Fruit fly (Drosophila melanogaster) whole organism, wandering third instar larva: ENCODE results near the gene Josd.

Experiments
- Abd-B ChIP-seq: fragments of >200 bp; optimal IDR thresholded peaks from 2 replicates; lab custom pipeline; 2017; ENCODE audit warnings: missing biosample characterization, missing genetic modification characterization
- CrebA ChIP-seq: fragments of 200-800 bp; sonication (Bioruptor generic); optimal IDR thresholded peaks from 2 replicates; lab custom pipeline; 2016; ENCODE audit warnings: missing biosample characterization, mild to moderate bottlenecking, missing genetic modification characterization, borderline replicate concordance
- HLH106 ChIP-seq: fragments of 200-800 bp; optimal IDR thresholded peaks from 3 replicates; lab custom pipeline; 2019; ENCODE audit warnings: missing biosample characterization, mild to moderate bottlenecking, missing genetic modification characterization, moderate library complexity
- Hnf4 ChIP-seq: fragments of 200-800 bp; sonication (Bioruptor generic); optimal IDR thresholded peaks from 2 replicates; lab custom pipeline; 2016; ENCODE audit warnings: missing biosample characterization, mild to moderate bottlenecking, missing genetic modification characterization
- Sp1 ChIP-seq: fragments of 200-800 bp; sonication (Bioruptor generic); optimal IDR thresholded peaks from 3 replicates; lab custom pipeline; 2019; ENCODE audit warnings: missing biosample characterization, mild to moderate bottlenecking, missing genetic modification characterization, moderate library complexity
- br ChIP-seq: fragments of 200-800 bp; sonication (Bioruptor generic); optimal IDR thresholded peaks from 2 replicates; lab custom pipeline; 2016; ENCODE audit warnings: missing biosample characterization, missing genetic modification characterization
- dmrt93B ChIP-seq: fragments of 200-800 bp; sonication (Bioruptor generic); optimal IDR thresholded peaks from 2 replicates; lab custom pipeline; 2018; ENCODE audit warnings: missing biosample characterization, mild to moderate bottlenecking, missing genetic modification characterization
- dsf ChIP-seq: sonication (Bioruptor generic); optimal IDR thresholded peaks from 2 replicates; lab custom pipeline; 2016; ENCODE audit warnings: missing biosample characterization, missing genetic modification characterization, borderline replicate concordance
- ey ChIP-seq: fragments of 200-800 bp; sonication (Bioruptor generic); optimal IDR thresholded peaks from 2 replicates; lab custom pipeline; 2016; ENCODE audit warnings: missing biosample characterization, missing genetic modification characterization
- fru ChIP-seq: fragments of 200-800 bp; sonication (Bioruptor generic); optimal IDR thresholded peaks from 3 replicates; lab custom pipeline; 2016; ENCODE audit warnings: missing biosample characterization, mild to moderate bottlenecking, missing genetic modification characterization
- h ChIP-seq: fragments of 200-800 bp; sonication (Bioruptor generic); optimal IDR thresholded peaks from 3 replicates; lab custom pipeline; 2016; ENCODE audit warnings: missing biosample characterization, mild to moderate bottlenecking, missing genetic modification characterization
- pan ChIP-seq: fragments of >200 bp; optimal IDR thresholded peaks from 2 replicates; lab custom pipeline; 2017
- tai ChIP-seq: sonication (Bioruptor generic); optimal IDR thresholded peaks from 2 replicates; lab custom pipeline; 2016; ENCODE audit warnings: missing biosample characterization, missing genetic modification characterization
- usp ChIP-seq: fragments of >200 bp; optimal IDR thresholded peaks from 2 replicates; lab custom pipeline; 2017; ENCODE audit warnings: missing biosample characterization, missing genetic modification characterization

DNA sequence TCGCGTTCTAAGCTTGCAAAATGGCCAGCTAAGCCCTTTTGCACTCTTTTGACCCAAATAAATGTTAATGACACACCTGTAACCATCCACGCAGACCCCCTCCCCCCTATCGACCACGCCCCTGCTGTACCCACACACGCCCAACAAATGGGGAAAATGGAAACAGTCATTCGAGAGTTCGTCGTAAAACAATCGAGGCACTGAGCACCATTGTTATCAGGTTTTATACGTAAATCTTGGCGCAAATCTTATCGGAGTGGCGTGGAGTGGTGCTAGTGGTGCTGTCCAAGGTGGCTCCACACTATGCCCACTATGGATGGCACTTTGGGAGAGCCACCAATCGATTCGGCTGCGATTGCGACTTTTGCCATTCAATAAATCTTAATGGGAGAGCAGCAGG lies 3.5 kb downstream of the Josd start:
- TF ChIP-seq fru (GFP tag; lab: Kevin White, UChicago) (no peak), ey (no peak), usp (no peak), br (GFP tag; lab: Kevin White, UChicago) (no peak), dmrt93B (GFP tag; lab: Kevin White, UChicago) (no peak), Hnf4 (GFP tag; lab: Kevin White, UChicago) (no peak), Sp1 (GFP tag; lab: Kevin White, UChicago) (no peak), pan (lab: Kevin White, UChicago) (no peak), CrebA (no peak), dsf (GFP tag; lab: Kevin White, UChicago) (no peak), Abd-B (no peak), HLH106 (no peak), h (GFP tag; lab: Kevin White, UChicago) (no peak), tai (GFP tag; lab: Kevin White, UChicago) (no peak)
